Worm (Caenorhabditis elegans): ENCODE results near the gene pct-1.
A peak's percentile ranks its signal among the peaks of the same experiment; 100 is the strongest.

pct-1 gene

DNA sequence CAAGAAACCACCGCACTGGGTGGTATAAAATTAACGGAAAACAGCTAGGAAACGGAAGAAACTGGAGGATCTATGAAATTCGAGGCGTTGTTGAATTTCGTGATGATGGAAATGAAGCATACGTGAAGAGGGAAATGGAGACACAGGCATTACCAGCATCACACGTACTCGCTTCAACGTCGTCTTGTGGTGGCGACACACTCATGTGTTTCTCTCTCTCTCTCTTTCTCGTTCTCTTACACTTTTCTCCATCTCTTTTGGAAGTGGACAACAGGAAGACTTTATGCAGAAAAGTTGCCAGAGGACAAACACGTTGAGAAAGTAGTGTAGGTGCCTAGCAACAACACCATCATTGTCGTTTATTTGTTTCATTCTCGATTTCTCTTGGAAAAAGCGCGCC is 56.1 kb downstream of the pct-1 start:
- TF ChIP-seq daf-16 (GFP tag; optimal IDR thresholded peaks at IDR 0.05) (no peak), daf-16 (tag; optimal IDR thresholded peaks at IDR 0.05) (peak; percentile 13), mep-1 (tag; optimal IDR thresholded peaks at IDR 0.05) (peak; percentile 5), dmd-6 (GFP tag; IDR thresholded peaks at IDR 0.05) (0 out of 2 replicates have a peak, but pooled peaks have one; percentile 10), mxl-3 (GFP tag; optimal IDR thresholded peaks at IDR 0.05) (peak; percentile 81), nhr-11 (tag; optimal IDR thresholded peaks at IDR 0.05) (peak; percentile 22), lsy-2 (tag; optimal IDR thresholded peaks at IDR 0.05) (peak in 1 of 2 experiments; percentile 38), hmg-1.1 (GFP tag; IDR thresholded peaks at IDR 0.05) (0 out of 2 replicates have a peak, but pooled peaks have one; percentile 15), nhr-28 (tag; optimal IDR thresholded peaks at IDR 0.05) (peak; percentile 41), T20F7.1 (GFP tag; optimal IDR thresholded peaks at IDR 0.05) (no peak), mdl-1 (tag; optimal IDR thresholded peaks at IDR 0.05) (peak in 1 of 2 experiments; percentile 72), egl-27 (tag; optimal IDR thresholded peaks at IDR 0.05) (no peak), F37D6.2 (tag; optimal IDR thresholded peaks at IDR 0.05) (no peak), F44E2.7 (GFP tag; IDR thresholded peaks at IDR 0.05) (no peak), hlh-11 (tag; optimal IDR thresholded peaks at IDR 0.05) (peak; percentile 25), hlh-30 (tag; optimal IDR thresholded peaks at IDR 0.05; ENCODE audit: insufficient read depth) (peak; percentile 95), rbr-2 (tag; optimal IDR thresholded peaks at IDR 0.05) (no peak), nhr-77 (tag; optimal IDR thresholded peaks at IDR 0.05) (peak; percentile 19)

DNA sequence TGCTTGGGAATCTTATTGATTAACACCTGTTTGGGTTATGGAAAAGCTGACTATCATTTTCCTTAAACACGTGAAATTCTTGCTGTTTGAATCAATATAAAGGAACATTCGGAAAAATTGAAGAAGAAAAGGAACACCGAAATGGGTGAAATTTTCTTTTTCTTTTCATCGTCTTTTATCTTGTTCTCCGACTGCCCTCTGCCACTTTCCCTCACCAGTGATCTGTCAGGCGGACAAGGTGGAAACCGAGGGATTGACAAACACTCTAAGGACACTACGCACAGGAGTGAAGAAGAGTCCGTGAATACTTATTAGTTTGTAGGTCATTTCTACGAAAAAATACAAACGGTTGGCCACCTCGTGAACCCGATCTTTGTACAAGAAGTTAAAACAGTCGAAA is 57.0 kb downstream of the pct-1 start:
- TF ChIP-seq hlh-30 (tag; optimal IDR thresholded peaks at IDR 0.05; ENCODE audit: insufficient read depth) (peak; percentile 17), snpc-4 (tag; optimal IDR thresholded peaks at IDR 0.05) (no peak), hlh-11 (tag; optimal IDR thresholded peaks at IDR 0.05) (peak; percentile 9)

DNA sequence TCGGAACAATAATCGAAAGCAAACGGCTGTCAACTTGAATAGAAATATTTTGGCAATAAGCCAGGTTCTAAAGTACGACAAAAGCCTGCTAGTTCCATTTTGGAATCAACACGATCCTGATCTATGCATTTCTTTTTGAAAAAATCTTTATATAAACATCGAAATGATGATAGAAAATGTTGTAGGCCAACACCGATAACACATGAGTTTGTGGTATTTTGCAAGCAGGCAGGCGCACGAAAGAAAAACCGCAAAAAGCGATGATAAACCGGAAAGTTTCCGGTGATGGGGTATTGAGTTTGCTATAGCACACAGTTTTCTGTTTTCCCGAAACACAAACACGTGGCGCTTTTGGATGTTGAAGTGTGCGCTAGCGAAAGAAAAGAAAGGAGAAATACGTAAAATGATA is 57.8 kb downstream of the pct-1 start:
- TF ChIP-seq hlh-30 (tag; optimal IDR thresholded peaks at IDR 0.05; ENCODE audit: insufficient read depth) (peak; percentile 67), lin-39 (tag; optimal IDR thresholded peaks at IDR 0.05) (no peak), dmd-8 (GFP tag; IDR thresholded peaks at IDR 0.05) (no peak), mxl-3 (GFP tag; optimal IDR thresholded peaks at IDR 0.05) (peak; percentile 51), F26F4.8 (GFP tag; conservative IDR thresholded peaks at IDR 0.05) (no peak), nhr-10 (tag; optimal IDR thresholded peaks at IDR 0.05) (peak; percentile 19), nhr-77 (tag; optimal IDR thresholded peaks at IDR 0.05) (peak; percentile 50), egl-27 (tag; optimal IDR thresholded peaks at IDR 0.05) (no peak), daf-16 (GFP tag; optimal IDR thresholded peaks at IDR 0.05) (no peak), daf-16 (tag; optimal IDR thresholded peaks at IDR 0.05) (peak; percentile 58), nhr-28 (tag; optimal IDR thresholded peaks at IDR 0.05) (peak; percentile 84), mdl-1 (tag; optimal IDR thresholded peaks at IDR 0.05) (peak in 1 of 2 experiments; percentile 83), hlh-11 (tag; optimal IDR thresholded peaks at IDR 0.05) (peak; percentile 43), pqm-1 (tag; optimal IDR thresholded peaks at IDR 0.05) (peak; percentile 60), zip-2 (tag; optimal IDR thresholded peaks at IDR 0.05) (no peak), dve-1 (tag; optimal IDR thresholded peaks at IDR 0.05; ENCODE audit: insufficient read depth) (peak; percentile 25), dmd-6 (GFP tag; IDR thresholded peaks at IDR 0.05) (peak; percentile 62), lin-29 (GFP tag; IDR thresholded peaks at IDR 0.05) (no peak)

DNA sequence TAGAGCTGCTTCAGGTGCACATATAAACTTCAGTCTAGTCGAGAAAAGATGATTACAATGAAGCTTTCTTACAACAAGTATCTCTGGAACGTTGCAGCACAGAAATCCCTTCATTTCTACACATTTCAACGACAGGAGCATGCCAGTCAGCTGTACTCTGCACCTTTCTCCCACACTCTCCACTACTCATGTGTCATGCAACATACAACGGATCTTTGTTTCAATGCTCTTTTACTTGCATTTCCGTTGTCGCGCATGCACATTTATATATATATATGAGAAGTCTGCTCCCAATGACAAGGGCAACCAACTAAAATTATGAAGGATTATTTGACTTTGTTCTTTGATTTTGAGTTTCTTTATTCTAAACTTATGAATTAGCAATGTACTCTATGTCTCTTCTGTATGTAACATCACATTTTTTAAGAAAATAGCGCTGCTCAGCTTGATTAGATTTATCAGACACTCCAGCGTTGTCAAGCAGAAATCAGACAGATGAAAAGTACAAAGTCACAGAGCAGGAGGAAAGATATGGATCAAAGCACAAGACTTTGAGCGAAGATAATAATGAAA is 58.9 kb downstream of the pct-1 start:
- peak; percentile 14 for TF ChIP-seq hlh-30 (tag; optimal IDR thresholded peaks at IDR 0.05; ENCODE audit: insufficient read depth)
- peak in 1 of 2 experiments; percentile 94 for TF ChIP-seq unc-62 (GFP tag; optimal IDR thresholded peaks at IDR 0.05 in 1 of 2)
- TF ChIP-seq unc-62 (tag; optimal IDR thresholded peaks at IDR 0.05) = no peak
- TF ChIP-seq ama-1 (optimal IDR thresholded peaks at IDR 0.05) = no peak

DNA sequence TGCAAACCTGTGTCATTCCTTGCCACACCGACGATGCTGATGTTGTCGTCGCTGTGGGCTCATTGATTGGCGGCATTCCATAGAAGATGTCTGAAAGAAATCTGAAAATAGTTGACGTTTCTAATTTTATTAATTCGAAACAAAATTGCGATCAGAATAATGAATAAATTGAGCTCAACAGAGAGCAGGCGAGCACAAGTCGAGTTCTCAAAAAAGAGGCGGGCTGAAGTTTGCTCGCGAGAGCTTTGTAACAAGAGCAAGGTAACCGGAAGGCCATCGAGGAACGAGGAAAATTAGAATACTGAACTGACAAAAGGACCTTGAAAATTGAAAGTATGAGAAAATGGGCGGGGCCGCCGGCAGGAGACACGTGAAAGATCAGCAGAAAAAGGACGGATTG is 60.2 kb downstream of the pct-1 start, which contains the start of gene nhr-66:
Gene nhr-66, minus strand, starts transcription at position 101 of the 400 bp plus-strand sequence.
- TF ChIP-seq zip-11 (GFP tag; IDR thresholded peaks at IDR 0.05) = no peak
- TF ChIP-seq nhr-11 (tag; optimal IDR thresholded peaks at IDR 0.05) = no peak
- no peak for TF ChIP-seq php-3 (GFP tag; IDR thresholded peaks at IDR 0.05)
- no peak for TF ChIP-seq nhr-111 (GFP tag; optimal IDR thresholded peaks at IDR 0.05)
- TF ChIP-seq jun-1 (tag; optimal IDR thresholded peaks at IDR 0.05) = no peak

Data from whole organism, L4 larva.